Fruit fly (Drosophila melanogaster): ENCODE results near the gene Adgf-A2.

Adgf-A2 gene

dm6 chr3L:17763987-17764386 lies at the start of gene Adgf-A2, which contains the start of gene Adgf-A:
Gene Adgf-A2 (minus strand): TSS chr3L:17764158.
Gene Adgf-A (minus strand): TSS chr3L:17764158.
- no peak for TF ChIP-seq usp (GFP tag; optimal IDR thresholded peaks at IDR 0.05)
- TF ChIP-seq EcR (GFP tag; optimal IDR thresholded peaks at IDR 0.05): no peak

- TF ChIP-seq Dll (optimal IDR thresholded peaks at IDR 0.05): no peak
- TF ChIP-seq psq (optimal IDR thresholded peaks at IDR 0.05): no peak
- TF ChIP-seq CG8478 (optimal IDR thresholded peaks at IDR 0.05): no peak
- TF ChIP-seq pan (optimal IDR thresholded peaks at IDR 0.05): no peak
- TF ChIP-seq EcR (GFP tag; optimal IDR thresholded peaks at IDR 0.05): no peak
- TF ChIP-seq usp (GFP tag; optimal IDR thresholded peaks at IDR 0.05): no peak
Observed at dm6 chr3L:17808597-17809213, 44.7 kb upstream of the Adgf-A2 start, which contains the start of gene CG32191. Gene CG32191 (minus strand): TSS chr3L:17809146.

- no peak for TF ChIP-seq pan (optimal IDR thresholded peaks at IDR 0.05)
- TF ChIP-seq usp (GFP tag; optimal IDR thresholded peaks at IDR 0.05): no peak
- no peak for TF ChIP-seq psq (optimal IDR thresholded peaks at IDR 0.05)
- no peak for TF ChIP-seq CG8478 (optimal IDR thresholded peaks at IDR 0.05)
- TF ChIP-seq Dll (optimal IDR thresholded peaks at IDR 0.05): no peak
- TF ChIP-seq EcR (GFP tag; optimal IDR thresholded peaks at IDR 0.05): no peak
Observed at dm6 chr3L:17806357-17807025, 42.5 kb upstream of the Adgf-A2 start, which contains the start of gene CG32187. Gene CG32187 (minus strand): TSS chr3L:17806365.

- no peak for TF ChIP-seq CG8478 (optimal IDR thresholded peaks at IDR 0.05)
- no peak for TF ChIP-seq pan (optimal IDR thresholded peaks at IDR 0.05)
- TF ChIP-seq psq (optimal IDR thresholded peaks at IDR 0.05): no peak
- TF ChIP-seq EcR (GFP tag; optimal IDR thresholded peaks at IDR 0.05): no peak
- TF ChIP-seq usp (GFP tag; optimal IDR thresholded peaks at IDR 0.05): no peak
- TF ChIP-seq Dll (optimal IDR thresholded peaks at IDR 0.05): no peak
Observed at dm6 chr3L:17804511-17804910, 40.6 kb upstream of the Adgf-A2 start, which contains the start of gene ais. Gene ais (minus strand): TSS chr3L:17804715.

dm6 chr3L:17802107-17802506 lies 38.1 kb upstream of the Adgf-A2 start, which contains the start of gene NUCB1:
Gene NUCB1 (minus strand): TSS chr3L:17802279.
- no peak for TF ChIP-seq pan (optimal IDR thresholded peaks at IDR 0.05)
- TF ChIP-seq Dll (optimal IDR thresholded peaks at IDR 0.05): no peak
- no peak for TF ChIP-seq EcR (GFP tag; optimal IDR thresholded peaks at IDR 0.05)
- TF ChIP-seq CG8478 (optimal IDR thresholded peaks at IDR 0.05): no peak
- no peak for TF ChIP-seq usp (GFP tag; optimal IDR thresholded peaks at IDR 0.05)
- TF ChIP-seq psq (optimal IDR thresholded peaks at IDR 0.05): no peak

- no peak for TF ChIP-seq Dll (optimal IDR thresholded peaks at IDR 0.05)
- no peak for TF ChIP-seq psq (optimal IDR thresholded peaks at IDR 0.05)
- TF ChIP-seq pan (optimal IDR thresholded peaks at IDR 0.05): no peak
Observed at dm6 chr3L:17797494-17797893, 33.5 kb upstream of the Adgf-A2 start, which contains the start of gene CG42816. Gene CG42816 (minus strand): TSS chr3L:17797594.

- TF ChIP-seq Dll (optimal IDR thresholded peaks at IDR 0.05) (no peak), pan (optimal IDR thresholded peaks at IDR 0.05) (no peak)
Observed at dm6 chr3L:17791495-17791894, 27.5 kb upstream of the Adgf-A2 start.

dm6 chr3L:17791467-17791494 lies 27.3 kb upstream of the Adgf-A2 start, which contains the start of gene CG42815:
Gene CG42815 (minus strand): TSS chr3L:17791486.
- TF ChIP-seq EcR (GFP tag; optimal IDR thresholded peaks at IDR 0.05) (no peak), psq (optimal IDR thresholded peaks at IDR 0.05) (no peak), pan (optimal IDR thresholded peaks at IDR 0.05) (no peak), Dll (optimal IDR thresholded peaks at IDR 0.05) (no peak), usp (GFP tag; optimal IDR thresholded peaks at IDR 0.05) (no peak), CG8478 (optimal IDR thresholded peaks at IDR 0.05) (no peak)

- TF ChIP-seq psq (optimal IDR thresholded peaks at IDR 0.05) (no peak), CG8478 (optimal IDR thresholded peaks at IDR 0.05) (no peak), Dll (optimal IDR thresholded peaks at IDR 0.05) (no peak), usp (GFP tag; optimal IDR thresholded peaks at IDR 0.05) (no peak), pan (optimal IDR thresholded peaks at IDR 0.05) (no peak), EcR (GFP tag; optimal IDR thresholded peaks at IDR 0.05) (no peak)
Observed at dm6 chr3L:17791067-17791466, 27.1 kb upstream of the Adgf-A2 start.

- no peak for TF ChIP-seq CG8478 (optimal IDR thresholded peaks at IDR 0.05)
- TF ChIP-seq usp (GFP tag; optimal IDR thresholded peaks at IDR 0.05): no peak
- no peak for TF ChIP-seq EcR (GFP tag; optimal IDR thresholded peaks at IDR 0.05)
- no peak for TF ChIP-seq pan (optimal IDR thresholded peaks at IDR 0.05)
- TF ChIP-seq psq (optimal IDR thresholded peaks at IDR 0.05): no peak
- TF ChIP-seq Dll (optimal IDR thresholded peaks at IDR 0.05): no peak
Observed at dm6 chr3L:17759072-17759747, 4.7 kb downstream of the Adgf-A2 start, which contains the start of gene CG32181. Gene CG32181 (plus strand): TSS chr3L:17759697.

- TF ChIP-seq usp (GFP tag; optimal IDR thresholded peaks at IDR 0.05) (no peak), EcR (GFP tag; optimal IDR thresholded peaks at IDR 0.05) (no peak), psq (optimal IDR thresholded peaks at IDR 0.05) (no peak), Dll (optimal IDR thresholded peaks at IDR 0.05) (no peak), CG8478 (optimal IDR thresholded peaks at IDR 0.05) (no peak), pan (optimal IDR thresholded peaks at IDR 0.05) (no peak)
Observed at dm6 chr3L:17758084-17758211, 6.0 kb downstream of the Adgf-A2 start, which contains the start of gene CG32182. Gene CG32182 (plus strand): TSS chr3L:17758112.

- no peak for TF ChIP-seq EcR (GFP tag; optimal IDR thresholded peaks at IDR 0.05)
- no peak for TF ChIP-seq pan (optimal IDR thresholded peaks at IDR 0.05)
- TF ChIP-seq usp (GFP tag; optimal IDR thresholded peaks at IDR 0.05): no peak
- no peak for TF ChIP-seq CG8478 (optimal IDR thresholded peaks at IDR 0.05)
- no peak for TF ChIP-seq Dll (optimal IDR thresholded peaks at IDR 0.05)
- TF ChIP-seq psq (optimal IDR thresholded peaks at IDR 0.05): no peak
Observed at dm6 chr3L:17757156-17758083, 6.5 kb downstream of the Adgf-A2 start.

All from whole organism.